Worm (Caenorhabditis elegans) whole organism, L2 larva: Measurements from ENCODE around the gene asns-1.

ENCODE experiments used
- F13H6.1 ChIP-seq: sonication (generic microtip); optimal IDR thresholded peaks from 2 replicates; lab custom pipeline; 2016; ENCODE audit warnings: missing genetic modification characterization, missing compliant biosample characterization
- lsy-2 ChIP-seq, 2 experiments: fragments of 150-350 bp in 1 of 2; sonication (generic microtip) in 1 of 2; optimal IDR thresholded peaks; 2 replicates each; lab custom pipeline; 2014 to 2017; ENCODE audit warnings: missing biosample characterization in 2 of 2, missing genetic modification characterization in 2 of 2
- nhr-11 ChIP-seq: fragments of 150-350 bp; optimal IDR thresholded peaks from 2 replicates; lab custom pipeline; 2014; ENCODE audit warnings: missing biosample characterization, missing genetic modification characterization
- nhr-129 ChIP-seq: fragments of 150-350 bp; optimal IDR thresholded peaks from 2 replicates; lab custom pipeline; 2014; ENCODE audit warnings: missing biosample characterization, missing genetic modification characterization
- sma-9 ChIP-seq, 2 experiments: fragments of 150-350 bp in 1 of 2; sonication (generic microtip) in 1 of 2; optimal IDR thresholded peaks; 2 replicates each; lab custom pipeline; 2014 to 2016; ENCODE audit warnings: missing genetic modification characterization in 2 of 2, mild to moderate bottlenecking in 1 of 2, missing biosample characterization in 1 of 2, missing compliant biosample characterization in 1 of 2, missing genetic modification reagents in 1 of 2, moderate library complexity in 1 of 2
- unc-39 ChIP-seq: fragments of 150-350 bp; optimal IDR thresholded peaks from 2 replicates; lab custom pipeline; 2014; ENCODE audit warnings: missing biosample characterization, missing genetic modification characterization

asns-1 gene

DNA sequence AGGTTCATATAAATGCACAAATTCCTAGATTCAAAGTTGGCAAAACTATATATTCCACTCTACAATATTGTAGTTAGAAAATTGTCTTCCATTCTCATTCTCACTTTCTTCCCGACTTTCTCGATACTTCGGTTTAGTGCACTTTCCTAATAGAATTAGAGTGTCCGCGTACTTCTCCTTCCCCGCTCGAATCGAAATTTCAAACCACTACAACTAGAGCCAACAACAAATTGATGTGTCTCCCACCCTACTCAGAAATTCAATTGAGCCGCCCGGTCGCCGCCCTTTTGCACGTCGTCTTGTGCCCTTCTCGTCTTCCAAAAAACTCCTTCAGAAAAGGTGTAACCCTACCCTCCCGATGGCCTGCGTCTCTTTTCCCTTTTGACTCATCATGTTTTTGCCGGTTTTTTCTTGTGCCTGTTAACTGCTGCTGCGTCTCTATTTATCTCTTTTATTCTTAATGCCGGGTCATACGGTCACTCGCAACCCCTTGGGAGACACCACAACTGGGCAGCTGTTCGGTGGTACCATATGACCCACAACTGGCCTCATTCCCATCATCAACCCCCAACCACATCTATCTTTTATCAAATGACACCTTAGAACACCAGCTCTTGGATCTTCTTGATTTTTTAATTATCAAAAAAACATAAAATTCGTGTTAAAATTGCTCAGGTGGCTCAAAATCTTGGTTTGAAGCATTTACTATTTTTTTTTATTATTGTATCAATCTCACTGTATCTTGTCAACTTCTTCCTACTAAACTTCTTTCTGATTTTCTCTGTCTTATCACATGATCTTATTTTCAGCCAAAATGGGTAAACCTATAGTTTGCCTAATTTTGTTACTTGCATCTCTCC is 48.4 kb downstream of the asns-1 start, which contains the start of gene tag-196:
TSS of gene tag-196 (plus strand) at position 810 of the 860 bp plus-strand sequence.
- TF ChIP-seq F13H6.1 (tag; lab: Kevin White, UChicago), result peak; percentile 46
- no peak for TF ChIP-seq unc-39
- TF ChIP-seq nhr-129, result peak; percentile 62
- TF ChIP-seq lsy-2 (tag; optimal IDR thresholded peaks at IDR 0.05; lab: Kevin White, UChicago), result peak in 1 of 2 experiments; percentile 29
- peak; percentile 9 for TF ChIP-seq sma-9 (GFP tag; optimal IDR thresholded peaks at IDR 0.05; lab: Kevin White, UChicago)
- no peak for TF ChIP-seq sma-9 (tag; optimal IDR thresholded peaks at IDR 0.05; lab: Kevin White, UChicago)
- no peak for TF ChIP-seq nhr-11 (tag; lab: Kevin White, UChicago)
